Worm (Caenorhabditis elegans): ENCODE results near the gene F40F12.9.

Gene F40F12.9

ce11 chrIII:9861470-9862342, 49.4 kb upstream of the F40F12.9 start (continued):
- TF ChIP-seq ceh-2 (tag; optimal IDR thresholded peaks at IDR 0.05) (peak; percentile 65), ceh-18 (tag; optimal IDR thresholded peaks at IDR 0.05) (peak; percentile 44), nfya-1 (tag; optimal IDR thresholded peaks at IDR 0.05) (peak; percentile 58), npax-4 (tag; optimal IDR thresholded peaks at IDR 0.05) (peak; percentile 42), F13H6.1 (tag; optimal IDR thresholded peaks at IDR 0.05) (peak; percentile 70), ceh-45 (GFP tag; IDR thresholded peaks at IDR 0.05) (peak; percentile 75), ceh-24 (tag; optimal IDR thresholded peaks at IDR 0.05) (peak; percentile 58), ceh-9 (tag; optimal IDR thresholded peaks at IDR 0.05) (peak; percentile 70), eyg-1 (tag; optimal IDR thresholded peaks at IDR 0.05) (peak; percentile 72), ceh-48 (tag; optimal IDR thresholded peaks at IDR 0.05) (peak; percentile 74), unc-3 (GFP tag; conservative IDR thresholded peaks at IDR 0.05) (peak; percentile 81), unc-3 (tag; optimal IDR thresholded peaks at IDR 0.05) (peak; percentile 82), hlh-6 (tag; optimal IDR thresholded peaks at IDR 0.05) (peak; percentile 80), ceh-22 (tag; optimal IDR thresholded peaks at IDR 0.05) (no peak), zip-5 (tag; optimal IDR thresholded peaks at IDR 0.05) (peak; percentile 72), hlh-13 (GFP tag; optimal IDR thresholded peaks at IDR 0.05) (peak; percentile 68), gmeb-2 (tag; optimal IDR thresholded peaks at IDR 0.05) (peak; percentile 81), tbx-2 (tag; optimal IDR thresholded peaks at IDR 0.05) (peak; percentile 74), dve-1 (tag; optimal IDR thresholded peaks at IDR 0.05) (peak; percentile 32), fkh-10 (GFP tag; optimal IDR thresholded peaks at IDR 0.05) (no peak), pqm-1 (tag; optimal IDR thresholded peaks at IDR 0.05) (peak; percentile 32), rnt-1 (tag; optimal IDR thresholded peaks at IDR 0.05) (peak; percentile 47), sox-2 (GFP tag; IDR thresholded peaks at IDR 0.05) (peak; percentile 77), K09A11.1 (tag; optimal IDR thresholded peaks at IDR 0.05; ENCODE audit: insufficient read depth) (peak; percentile 68), Y22D7AL.16 (tag; optimal IDR thresholded peaks at IDR 0.05) (peak; percentile 74)

ce11 chrIII:9862469-9862868, 48.7 kb upstream of the F40F12.9 start:
- TF ChIP-seq fax-1 (tag; optimal IDR thresholded peaks at IDR 0.05) = no peak
- TF ChIP-seq pag-3 (tag; optimal IDR thresholded peaks at IDR 0.05; ENCODE audit: borderline replicate concordance) = no peak

ce11 chrIII:9867352-9867751, 43.8 kb upstream of the F40F12.9 start:
- TF ChIP-seq sox-4 (tag; optimal IDR thresholded peaks at IDR 0.05) (no peak), sox-2 (GFP tag; IDR thresholded peaks at IDR 0.05) (no peak), fax-1 (tag; optimal IDR thresholded peaks at IDR 0.05) (no peak), unc-42 (tag; optimal IDR thresholded peaks at IDR 0.05) (peak; percentile 94), gmeb-2 (tag; optimal IDR thresholded peaks at IDR 0.05) (no peak), fkh-6 (tag; optimal IDR thresholded peaks at IDR 0.05) (no peak)

ce11 chrIII:9867780-9868503, 43.2 kb upstream of the F40F12.9 start, which contains the start of gene dhhc-4:
dhhc-4 (minus strand) TSS chrIII:9867792.
- no peak for TF ChIP-seq npax-4 (tag; optimal IDR thresholded peaks at IDR 0.05)
- peak; percentile 81 for TF ChIP-seq hlh-8 (tag; optimal IDR thresholded peaks at IDR 0.05)
- TF ChIP-seq ceh-34 (tag; optimal IDR thresholded peaks at IDR 0.05) = peak; percentile 19
- TF ChIP-seq ets-4 (tag; optimal IDR thresholded peaks at IDR 0.05) = peak; percentile 91
- TF ChIP-seq pha-2 (tag; optimal IDR thresholded peaks at IDR 0.05) = peak; percentile 11
- no peak for TF ChIP-seq pqm-1 (tag; optimal IDR thresholded peaks at IDR 0.05)
- TF ChIP-seq ceh-6 (GFP tag; optimal IDR thresholded peaks at IDR 0.05) = no peak
- TF ChIP-seq K09A11.1 (tag; optimal IDR thresholded peaks at IDR 0.05; ENCODE audit: insufficient read depth) = no peak
- TF ChIP-seq pha-4 (tag; optimal IDR thresholded peaks at IDR 0.05) = no peak
- TF ChIP-seq hlh-6 (tag; optimal IDR thresholded peaks at IDR 0.05) = peak; percentile 13
- no peak for TF ChIP-seq ztf-16 (tag; optimal IDR thresholded peaks at IDR 0.05)
- no peak for TF ChIP-seq sox-2 (GFP tag; IDR thresholded peaks at IDR 0.05)
- peak; percentile 90 for TF ChIP-seq ceh-31 (tag; optimal IDR thresholded peaks at IDR 0.05)
- no peak for TF ChIP-seq T23F11.4 (GFP tag; optimal IDR thresholded peaks at IDR 0.05)
- TF ChIP-seq ceh-48 (tag; optimal IDR thresholded peaks at IDR 0.05) = no peak
- no peak for TF ChIP-seq nhr-232 (tag; optimal IDR thresholded peaks at IDR 0.05)
- TF ChIP-seq unc-3 (GFP tag; conservative IDR thresholded peaks at IDR 0.05) = no peak
- no peak for TF ChIP-seq unc-3 (tag; optimal IDR thresholded peaks at IDR 0.05)
- TF ChIP-seq sox-4 (tag; optimal IDR thresholded peaks at IDR 0.05) = no peak
- TF ChIP-seq ceh-18 (tag; optimal IDR thresholded peaks at IDR 0.05) = no peak
- no peak for TF ChIP-seq ceh-24 (tag; optimal IDR thresholded peaks at IDR 0.05)
- no peak for TF ChIP-seq ama-1 (optimal IDR thresholded peaks at IDR 0.05)
- peak; percentile 0 for TF ChIP-seq nfya-1 (tag; optimal IDR thresholded peaks at IDR 0.05)
- TF ChIP-seq pros-1 (tag; optimal IDR thresholded peaks at IDR 0.05) = no peak
- TF ChIP-seq eyg-1 (tag; optimal IDR thresholded peaks at IDR 0.05) = no peak
- peak; percentile 91 for TF ChIP-seq ceh-2 (tag; optimal IDR thresholded peaks at IDR 0.05)
- no peak for TF ChIP-seq lim-6 (tag; optimal IDR thresholded peaks at IDR 0.05)

Data from whole organism, late embryonic.